Worm (Caenorhabditis elegans) whole organism, late embryonic: ENCODE data around the gene pgl-3.

Experiments
- C08G9.2 ChIP-seq: sonication (generic microtip); optimal IDR thresholded peaks from 2 replicates; lab custom pipeline; 2016; ENCODE audit warnings: mild to moderate bottlenecking, missing genetic modification characterization, moderate library complexity, missing compliant biosample characterization
- C38D4.7 ChIP-seq: fragments of 200-800 bp; sonication (Bioruptor generic); optimal IDR thresholded peaks from 2 replicates; lab custom pipeline; 2018; ENCODE audit warnings: mild to moderate bottlenecking, missing genetic modification characterization, moderate library complexity, missing compliant biosample characterization
- F13H6.1 ChIP-seq: sonication (generic microtip); optimal IDR thresholded peaks from 2 replicates; lab custom pipeline; 2016; ENCODE audit warnings: missing genetic modification characterization, missing compliant biosample characterization
- K02D7.2 ChIP-seq: sonication (generic microtip); optimal IDR thresholded peaks from 2 replicates; lab custom pipeline; 2017; ENCODE audit warnings: mild to moderate bottlenecking, missing genetic modification characterization, missing compliant biosample characterization
- T23F11.4 ChIP-seq: fragments of 200-800 bp; sonication (Bioruptor generic); optimal IDR thresholded peaks from 2 replicates; lab custom pipeline; 2018; ENCODE audit warnings: mild to moderate bottlenecking, missing genetic modification characterization, missing compliant biosample characterization
- Y22D7AL.16 ChIP-seq: sonication (generic microtip); optimal IDR thresholded peaks from 2 replicates; lab custom pipeline; 2016; ENCODE audit warnings: missing genetic modification characterization, missing compliant biosample characterization
- ama-1 ChIP-seq: fragments of 150-350 bp; optimal IDR thresholded peaks from 2 replicates; lab custom pipeline; 2014
- ceh-14 ChIP-seq: sonication (generic microtip); optimal IDR thresholded peaks from 2 replicates; lab custom pipeline; 2016; ENCODE audit warnings: missing genotype, missing genetic modification characterization, missing compliant biosample characterization
- ceh-19 ChIP-seq: fragments of 200-800 bp; sonication (Bioruptor generic); optimal IDR thresholded peaks from 2 replicates; lab custom pipeline; 2018; ENCODE audit warnings: mild to moderate bottlenecking, missing genetic modification characterization, missing compliant biosample characterization
- ceh-2 ChIP-seq: sonication (generic microtip); optimal IDR thresholded peaks from 2 replicates; lab custom pipeline; 2016; ENCODE audit warnings: missing genotype, missing genetic modification characterization, missing compliant biosample characterization
- ceh-31 ChIP-seq: sonication (generic microtip); optimal IDR thresholded peaks from 2 replicates; lab custom pipeline; 2016; ENCODE audit warnings: missing genetic modification characterization, missing compliant biosample characterization
- ceh-48 ChIP-seq: sonication (generic microtip); optimal IDR thresholded peaks from 2 replicates; lab custom pipeline; 2016; ENCODE audit warnings: missing genetic modification characterization, inconsistent platforms, missing compliant biosample characterization
- ceh-6 ChIP-seq: fragments of 200-800 bp; sonication (Bioruptor generic); optimal IDR thresholded peaks from 2 replicates; lab custom pipeline; 2018; ENCODE audit warnings: mild to moderate bottlenecking, missing genetic modification characterization, missing compliant biosample characterization
- dve-1 ChIP-seq: sonication (generic microtip); optimal IDR thresholded peaks from 2 replicates; lab custom pipeline; 2017; ENCODE audit warnings: antibody characterized with exemption, mild to moderate bottlenecking, missing genetic modification characterization, missing compliant biosample characterization
- elt-2 ChIP-seq: sonication (generic microtip); optimal IDR thresholded peaks from 2 replicates; lab custom pipeline; 2016; ENCODE audit warnings: missing genetic modification reagents, missing genetic modification characterization, missing compliant biosample characterization
- ets-4 ChIP-seq: sonication (generic microtip); optimal IDR thresholded peaks from 2 replicates; lab custom pipeline; 2016; ENCODE audit warnings: missing genetic modification characterization, missing compliant biosample characterization
- fax-1 ChIP-seq: sonication (generic microtip); optimal IDR thresholded peaks from 2 replicates; lab custom pipeline; 2016; ENCODE audit warnings: missing genotype, missing genetic modification characterization, missing compliant biosample characterization
- fkh-6 ChIP-seq: sonication (generic microtip); optimal IDR thresholded peaks from 2 replicates; lab custom pipeline; 2016; ENCODE audit warnings: missing genetic modification characterization, missing compliant biosample characterization
- hlh-13 ChIP-seq: fragments of 200-800 bp; sonication (Bioruptor generic); optimal IDR thresholded peaks from 2 replicates; lab custom pipeline; 2018; ENCODE audit warnings: mild to moderate bottlenecking, missing genetic modification characterization, missing compliant biosample characterization
- hlh-15 ChIP-seq: sonication (generic microtip); optimal IDR thresholded peaks from 2 replicates; lab custom pipeline; 2016; ENCODE audit warnings: missing genetic modification characterization, missing compliant biosample characterization
- hlh-30 ChIP-seq: sonication (generic microtip); optimal IDR thresholded peaks from 2 replicates; lab custom pipeline; 2017; ENCODE audit warnings: antibody characterized with exemption, missing genetic modification characterization, missing compliant biosample characterization; ENCODE audit not compliant: insufficient read depth
- lin-11 ChIP-seq: fragments of 200-800 bp; sonication (Bioruptor generic); optimal IDR thresholded peaks from 2 replicates; lab custom pipeline; 2018; ENCODE audit warnings: mild to moderate bottlenecking, missing genetic modification characterization, missing compliant biosample characterization
- madf-2 ChIP-seq: sonication (generic microtip); optimal IDR thresholded peaks from 2 replicates; lab custom pipeline; 2017; ENCODE audit warnings: missing genetic modification characterization, missing compliant biosample characterization
- mec-3 ChIP-seq: sonication (generic microtip); optimal IDR thresholded peaks from 2 replicates; lab custom pipeline; 2016; ENCODE audit warnings: borderline replicate concordance, missing genetic modification characterization, missing compliant biosample characterization
- nfya-1 ChIP-seq: sonication (generic microtip); optimal IDR thresholded peaks from 2 replicates; lab custom pipeline; 2017; ENCODE audit warnings: missing genetic modification characterization, mild to moderate bottlenecking, missing compliant biosample characterization, antibody characterized with exemption, moderate library complexity
- nhr-232 ChIP-seq: sonication (generic microtip); optimal IDR thresholded peaks from 2 replicates; lab custom pipeline; 2016; ENCODE audit warnings: missing genetic modification characterization, missing compliant biosample characterization
- npax-4 ChIP-seq: sonication (generic microtip); optimal IDR thresholded peaks from 2 replicates; lab custom pipeline; 2016; ENCODE audit warnings: missing genetic modification characterization, missing compliant biosample characterization
- odd-2 ChIP-seq: sonication (generic microtip); optimal IDR thresholded peaks from 2 replicates; lab custom pipeline; 2017; ENCODE audit warnings: antibody characterized with exemption, mild to moderate bottlenecking, missing genetic modification characterization, missing compliant biosample characterization
- pha-4 ChIP-seq: fragments of 150-350 bp; optimal IDR thresholded peaks from 2 replicates; lab custom pipeline; 2018; ENCODE audit warnings: missing biosample characterization, missing genetic modification reagents, missing genetic modification characterization
- pros-1 ChIP-seq: fragments of 150-350 bp; optimal IDR thresholded peaks from 2 replicates; lab custom pipeline; 2014; ENCODE audit warnings: missing biosample characterization, missing genetic modification reagents, missing genetic modification characterization
- ref-2 ChIP-seq: sonication (generic microtip); optimal IDR thresholded peaks from 2 replicates; lab custom pipeline; 2016; ENCODE audit warnings: missing genetic modification characterization, missing compliant biosample characterization
- sox-4 ChIP-seq: sonication (generic microtip); optimal IDR thresholded peaks from 2 replicates; lab custom pipeline; 2017; ENCODE audit warnings: mild to moderate bottlenecking, missing genetic modification characterization, inconsistent platforms, missing compliant biosample characterization
- syd-9 ChIP-seq: sonication (generic microtip); optimal IDR thresholded peaks from 2 replicates; lab custom pipeline; 2016; ENCODE audit warnings: mild to moderate bottlenecking, missing genetic modification characterization, moderate library complexity, missing compliant biosample characterization
- tbx-7 ChIP-seq: sonication (generic microtip); optimal IDR thresholded peaks from 2 replicates; lab custom pipeline; 2016; ENCODE audit warnings: missing genotype, missing genetic modification characterization, missing compliant biosample characterization
- unc-3 ChIP-seq, 2 experiments: fragments of 200-800 bp in 1 of 2; sonication (Bioruptor generic) in 1 of 2; sonication (generic microtip) in 1 of 2; conservative IDR thresholded peaks in 1 of 2; optimal IDR thresholded peaks in 1 of 2; 2 replicates each; pipeline versions ENCODE4 v1.3.6 to Lab custom; 2016 to 2022; ENCODE audit warnings: missing compliant biosample characterization in 2 of 2, missing genetic modification characterization in 2 of 2, missing genetic modification reagents in 1 of 2
- unc-42 ChIP-seq: sonication (generic microtip); optimal IDR thresholded peaks from 2 replicates; lab custom pipeline; 2016; ENCODE audit warnings: missing genotype, missing genetic modification characterization, missing compliant biosample characterization
- unc-86 ChIP-seq: sonication (generic microtip); optimal IDR thresholded peaks from 2 replicates; lab custom pipeline; 2016; ENCODE audit warnings: missing genetic modification characterization, missing compliant biosample characterization

The pgl-3 gene

DNA sequence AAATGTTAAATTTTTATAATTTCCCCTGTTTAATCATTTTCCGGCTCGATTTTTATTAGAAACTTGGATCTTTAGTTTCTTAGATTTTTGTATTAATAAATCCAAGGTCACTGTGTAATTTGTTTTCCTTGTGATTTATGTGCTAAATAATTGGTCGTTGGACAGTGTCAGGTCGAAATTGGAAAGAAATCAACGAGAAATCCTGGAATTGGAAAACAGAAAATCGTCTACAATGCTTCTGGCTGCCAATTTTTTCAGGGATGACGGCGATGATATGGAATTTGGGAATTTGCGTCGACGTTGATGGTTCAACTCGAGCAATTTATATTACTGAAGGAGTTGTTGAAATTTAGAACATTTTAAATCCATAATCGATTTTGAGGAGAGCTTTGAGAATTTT, 21.2 kb upstream of the pgl-3 start:
- TF ChIP-seq nhr-232 (tag; lab: Kevin White, UChicago) = no peak
- no peak for TF ChIP-seq hlh-13 (GFP tag; lab: Kevin White, UChicago)

DNA sequence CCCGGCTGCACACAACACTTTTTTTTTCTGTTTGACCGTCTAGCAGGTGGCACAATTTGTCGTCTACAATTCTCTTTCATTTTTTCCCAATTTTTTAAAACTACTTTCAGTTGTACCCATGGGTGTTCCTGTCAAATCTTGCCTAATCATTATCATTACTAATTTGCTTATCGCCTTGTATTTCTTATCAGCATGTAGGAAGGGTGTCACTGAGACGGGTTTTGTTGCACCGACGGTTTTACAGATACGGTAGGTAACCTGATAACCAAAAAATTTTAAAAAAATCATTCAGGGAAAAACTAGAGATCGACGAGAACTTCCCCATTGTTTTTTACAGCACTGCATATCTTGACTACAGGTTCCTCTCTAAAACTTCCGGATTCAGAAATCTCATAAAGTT, 18.1 kb upstream of the pgl-3 start, which contains the start of gene F39G3.2:
Gene F39G3.2, plus strand, starts transcription at position 105 of the 400 bp plus-strand sequence.
- TF ChIP-seq nfya-1 (tag; lab: Kevin White, UChicago) = no peak
- TF ChIP-seq elt-2 = peak; percentile 98

- TF ChIP-seq syd-9 (no peak), C08G9.2 (tag; lab: Kevin White, UChicago) (no peak), unc-42 (tag; lab: Kevin White, UChicago) (no peak), lin-11 (no peak), madf-2 (tag; lab: Kevin White, UChicago) (no peak), ceh-48 (tag; lab: Kevin White, UChicago) (no peak), pros-1 (tag; lab: Kevin White, UChicago) (no peak), C38D4.7 (GFP tag; lab: Kevin White, UChicago) (no peak), mec-3 (no peak), sox-4 (tag; lab: Kevin White, UChicago) (no peak), unc-3 (GFP tag; conservative IDR thresholded peaks at IDR 0.05; lab: Robert Waterston, UW) (no peak), unc-3 (tag; optimal IDR thresholded peaks at IDR 0.05; lab: Kevin White, UChicago) (no peak), hlh-15 (no peak), ceh-2 (tag; lab: Kevin White, UChicago) (no peak), ref-2 (tag; lab: Kevin White, UChicago) (no peak)
- TF ChIP-seq, all 69 proteins: peak for 0
Measured at ce11 chrV:4742190-4742589, 13.6 kb upstream of the pgl-3 start, which contains the start of gene ugt-61. Gene ugt-61 (plus strand): TSS chrV:4742422.

DNA sequence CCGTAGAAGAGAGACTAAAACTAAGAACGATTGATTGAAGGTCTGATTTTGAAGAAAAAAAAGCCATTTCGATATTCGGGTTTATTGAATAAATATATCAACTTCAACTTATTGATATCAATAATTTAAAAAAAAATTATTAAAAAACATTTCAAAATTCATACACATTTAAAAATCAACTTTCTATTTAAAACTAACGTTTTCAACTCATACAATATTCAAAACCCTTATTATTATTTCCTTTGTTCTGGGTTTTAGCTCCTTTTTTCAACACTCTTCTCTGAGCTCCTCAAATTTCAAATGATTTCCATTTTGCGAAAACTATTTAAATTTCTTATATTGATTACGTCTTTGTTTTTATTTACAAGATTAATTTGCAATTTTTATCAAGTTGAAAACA, 10.5 kb upstream of the pgl-3 start, which contains the start of gene C18G1.7:
Gene C18G1.7, plus strand, starts transcription at position 301 of the 400 bp plus-strand sequence.
- no peak for TF ChIP-seq C38D4.7 (GFP tag; lab: Kevin White, UChicago)
- TF ChIP-seq tbx-7 = no peak
- no peak for TF ChIP-seq odd-2
- TF ChIP-seq ceh-6 = no peak

ce11 chrV:4750294-4750693, 5.5 kb upstream of the pgl-3 start, which contains the start of gene C18G1.6:
Gene C18G1.6 (plus strand): TSS chrV:4750594.
- TF ChIP-seq ama-1 (no peak), T23F11.4 (no peak), unc-3 (GFP tag; conservative IDR thresholded peaks at IDR 0.05; lab: Robert Waterston, UW) (no peak), unc-3 (tag; optimal IDR thresholded peaks at IDR 0.05; lab: Kevin White, UChicago) (no peak), Y22D7AL.16 (tag; lab: Kevin White, UChicago) (no peak), K02D7.2 (tag; lab: Kevin White, UChicago) (no peak), fax-1 (tag; lab: Kevin White, UChicago) (no peak), fkh-6 (no peak), ets-4 (tag; lab: Kevin White, UChicago) (no peak), dve-1 (tag; lab: Kevin White, UChicago) (no peak)
- TF ChIP-seq, all 69 proteins: peak for 0

- TF ChIP-seq F13H6.1 (tag; lab: Kevin White, UChicago) (no peak), ceh-14 (tag; lab: Kevin White, UChicago) (no peak), pha-4 (tag; lab: Kevin White, UChicago) (no peak), unc-3 (GFP tag; conservative IDR thresholded peaks at IDR 0.05; lab: Robert Waterston, UW) (no peak), unc-3 (tag; optimal IDR thresholded peaks at IDR 0.05; lab: Kevin White, UChicago) (no peak), ceh-19 (GFP tag; lab: Kevin White, UChicago) (no peak), unc-86 (tag; lab: Kevin White, UChicago) (no peak), npax-4 (tag; lab: Kevin White, UChicago) (no peak), sox-4 (tag; lab: Kevin White, UChicago) (no peak), hlh-30 (no peak), ceh-31 (tag; lab: Kevin White, UChicago) (no peak), ref-2 (tag; lab: Kevin White, UChicago) (no peak)
- TF ChIP-seq, all 69 proteins: peak for 0
Measured at ce11 chrV:4754123-4754522, 1.7 kb upstream of the pgl-3 start, which contains the start of gene hil-4. Gene hil-4 (plus strand): TSS chrV:4754313.
